Fruit fly (Drosophila melanogaster) whole organism, prepupa: ENCODE data around the gene CG31109.

Source experiments
- Eip78C ChIP-seq: fragments of 200-800 bp; sonication (Bioruptor generic); peaks from one replicate; lab custom pipeline; 2016; ENCODE audit warnings: missing biosample characterization, missing genetic modification characterization
- Eip93F ChIP-seq: fragments of 200-800 bp; sonication (Bioruptor generic); optimal IDR thresholded peaks from 2 replicates; lab custom pipeline; 2016; ENCODE audit warnings: missing biosample characterization, mild to moderate bottlenecking, missing genetic modification characterization
- Ets21C ChIP-seq: fragments of 200-800 bp; sonication (Bioruptor generic); optimal IDR thresholded peaks from 3 replicates; lab custom pipeline; 2016; ENCODE audit warnings: missing biosample characterization, missing genetic modification characterization
- Gug ChIP-seq: fragments of 200-800 bp; sonication (Bioruptor generic); IDR thresholded peaks from 2 replicates; pipeline ENCODE4 v1.3.6; 2022; ENCODE audit warnings: missing biosample characterization, missing genetic modification characterization
- Met ChIP-seq: fragments of 200-800 bp; sonication (Bioruptor generic); optimal IDR thresholded peaks from 3 replicates; lab custom pipeline; 2016; ENCODE audit warnings: missing biosample characterization, missing genetic modification characterization
- fd59A ChIP-seq: fragments of 200-800 bp; sonication (Bioruptor generic); optimal IDR thresholded peaks from 2 replicates; lab custom pipeline; 2017; ENCODE audit warnings: missing biosample characterization, mild to moderate bottlenecking, missing genetic modification characterization, missing genetic modification reagents
- fkh ChIP-seq: fragments of 200-800 bp; sonication (Bioruptor generic); optimal IDR thresholded peaks from 3 replicates; lab custom pipeline; 2017; ENCODE audit warnings: missing biosample characterization, mild to moderate bottlenecking, missing genetic modification characterization, moderate library complexity
- spab ChIP-seq: fragments of 200-800 bp; sonication (Bioruptor generic); optimal IDR thresholded peaks from 2 replicates; lab custom pipeline; 2017; ENCODE audit warnings: missing biosample characterization, mild to moderate bottlenecking, missing genetic modification characterization, missing genetic modification reagents
- vri ChIP-seq: fragments of 200-800 bp; sonication (Bioruptor generic); optimal IDR thresholded peaks from 3 replicates; lab custom pipeline; 2016; ENCODE audit warnings: missing biosample characterization, mild to moderate bottlenecking, missing genetic modification characterization

DNA sequence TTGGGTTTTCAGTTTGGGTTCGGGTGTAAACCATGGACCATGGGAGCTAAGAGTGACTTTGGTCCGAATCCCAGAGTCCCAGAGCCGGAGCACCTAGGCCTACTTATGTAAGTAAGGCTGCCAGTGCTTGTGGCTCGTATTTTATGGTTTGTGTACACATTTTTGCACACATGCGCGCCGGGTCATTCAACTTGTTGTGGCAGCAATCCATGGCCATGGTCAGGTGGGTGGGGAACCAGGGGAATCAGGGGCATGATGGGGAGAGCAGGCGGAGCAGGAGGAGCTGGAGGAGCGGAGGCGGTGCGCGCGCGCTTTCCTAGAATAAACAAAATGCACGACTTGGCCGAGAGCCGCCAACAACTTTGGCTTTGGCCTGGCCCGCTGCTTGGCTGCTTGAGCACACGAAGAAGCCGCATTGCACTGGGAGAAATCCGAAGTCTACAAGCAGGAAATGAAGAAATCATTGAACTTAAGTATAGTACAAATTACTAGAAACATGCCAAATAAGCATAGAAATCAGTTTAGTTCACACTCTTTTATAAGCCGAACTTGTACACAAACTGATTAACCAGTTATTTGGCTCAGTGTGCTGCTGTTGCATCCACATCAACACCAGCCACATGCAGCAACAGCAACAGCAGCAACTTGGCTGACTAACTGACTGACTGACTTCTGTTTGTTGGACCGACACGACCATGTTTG lies 44.6 kb downstream of the CG31109 start:
- TF ChIP-seq spab (GFP tag; lab: Kevin White, UChicago), result peak; percentile 85
- TF ChIP-seq fkh (GFP tag; lab: Kevin White, UChicago), result no peak
- peak; percentile 95 for TF ChIP-seq Eip78C (GFP tag; lab: Kevin White, UChicago)
- peak; percentile 69 for TF ChIP-seq Met (GFP tag; lab: Kevin White, UChicago)
- peak; percentile 37 for TF ChIP-seq Ets21C (GFP tag; lab: Kevin White, UChicago)
- TF ChIP-seq vri (GFP tag; lab: Kevin White, UChicago), result no peak
- TF ChIP-seq Eip93F, result no peak
- TF ChIP-seq Gug (GFP tag; lab: Robert Waterston, UW), result peak; percentile 89
- TF ChIP-seq fd59A (GFP tag; lab: Kevin White, UChicago), result peak; percentile 85
